Fruit fly (Drosophila melanogaster) whole organism, prepupa: Measurements from ENCODE around the gene CG31827.
"Not testable (repeated sequence)": the region's sequence is repeated elsewhere in the genome, so short reads cannot be mapped to it uniquely, and the experiment has no call there.

Experiments used
- CG11762 ChIP-seq: fragments of 200-800 bp; sonication (Bioruptor generic); optimal IDR thresholded peaks from 3 replicates; lab custom pipeline; 2016; ENCODE audit warnings: missing biosample characterization, missing genetic modification characterization; ENCODE audit not compliant: insufficient read depth
- CG1621 ChIP-seq: fragments of 200-800 bp; sonication (Bioruptor generic); optimal IDR thresholded peaks from 3 replicates; lab custom pipeline; 2018; ENCODE audit warnings: missing biosample characterization, mild to moderate bottlenecking, missing genetic modification characterization
- CG16779 ChIP-seq: fragments of 200-800 bp; sonication (Bioruptor generic); optimal IDR thresholded peaks from 3 replicates; lab custom pipeline; 2017; ENCODE audit warnings: missing biosample characterization, mild to moderate bottlenecking, missing genetic modification characterization
- CG3919 ChIP-seq: fragments of 200-800 bp; sonication (Bioruptor generic); optimal IDR thresholded peaks from 3 replicates; lab custom pipeline; 2016; ENCODE audit warnings: missing biosample characterization, missing genetic modification characterization
- CG6854 ChIP-seq: fragments of 200-800 bp; sonication (Bioruptor generic); optimal IDR thresholded peaks from 2 replicates; lab custom pipeline; 2017; ENCODE audit warnings: missing biosample characterization, mild to moderate bottlenecking, missing genetic modification characterization
- CG8632 ChIP-seq: fragments of 200-800 bp; sonication (Bioruptor generic); optimal IDR thresholded peaks from 3 replicates; lab custom pipeline; 2016; ENCODE audit warnings: missing biosample characterization, missing genetic modification characterization
- Eip78C ChIP-seq: fragments of 200-800 bp; sonication (Bioruptor generic); peaks from one replicate; lab custom pipeline; 2016; ENCODE audit warnings: missing biosample characterization, missing genetic modification characterization
- Ets96B ChIP-seq: fragments of 200-800 bp; optimal IDR thresholded peaks from 2 replicates; lab custom pipeline; 2019; ENCODE audit warnings: missing biosample characterization, mild to moderate bottlenecking, missing genetic modification characterization, moderate library complexity
- Gug ChIP-seq: fragments of 200-800 bp; sonication (Bioruptor generic); IDR thresholded peaks from 2 replicates; pipeline ENCODE4 v1.3.6; 2022; ENCODE audit warnings: missing biosample characterization, missing genetic modification characterization
- Hr38 ChIP-seq: sonication (Bioruptor generic); optimal IDR thresholded peaks from 2 replicates; lab custom pipeline; 2016; ENCODE audit warnings: missing biosample characterization, missing genetic modification characterization
- Hr4 ChIP-seq: fragments of 200-800 bp; sonication (Bioruptor generic); optimal IDR thresholded peaks from 3 replicates; lab custom pipeline; 2016; ENCODE audit warnings: missing biosample characterization, missing genetic modification characterization
- Lpt ChIP-seq: fragments of 200-800 bp; sonication (Bioruptor generic); optimal IDR thresholded peaks from 3 replicates; lab custom pipeline; 2016; ENCODE audit warnings: missing biosample characterization, missing genetic modification characterization
- Met ChIP-seq: fragments of 200-800 bp; sonication (Bioruptor generic); optimal IDR thresholded peaks from 3 replicates; lab custom pipeline; 2016; ENCODE audit warnings: missing biosample characterization, missing genetic modification characterization
- OdsH ChIP-seq: fragments of 200-800 bp; sonication (Bioruptor generic); optimal IDR thresholded peaks from 3 replicates; lab custom pipeline; 2016; ENCODE audit warnings: missing biosample characterization, missing genetic modification characterization
- Smox ChIP-seq: fragments of 200-800 bp; sonication (Bioruptor generic); optimal IDR thresholded peaks from 3 replicates; lab custom pipeline; 2016; ENCODE audit warnings: missing biosample characterization, missing genetic modification characterization
- Sox14 ChIP-seq: fragments of 200-800 bp; sonication (Bioruptor generic); optimal IDR thresholded peaks from 3 replicates; lab custom pipeline; 2016; ENCODE audit warnings: missing biosample characterization, missing genetic modification characterization
- cyc ChIP-seq: fragments of 200-800 bp; sonication (Bioruptor generic); optimal IDR thresholded peaks from 3 replicates; lab custom pipeline; 2016; ENCODE audit warnings: missing biosample characterization, missing genetic modification characterization
- fd59A ChIP-seq: fragments of 200-800 bp; sonication (Bioruptor generic); optimal IDR thresholded peaks from 2 replicates; lab custom pipeline; 2017; ENCODE audit warnings: missing biosample characterization, mild to moderate bottlenecking, missing genetic modification characterization, missing genetic modification reagents
- lz ChIP-seq: fragments of 200-800 bp; sonication (Bioruptor generic); optimal IDR thresholded peaks from 3 replicates; lab custom pipeline; 2016; ENCODE audit warnings: missing biosample characterization, missing genetic modification characterization
- net ChIP-seq: fragments of 200-800 bp; sonication (Bioruptor generic); optimal IDR thresholded peaks from 3 replicates; lab custom pipeline; 2016; ENCODE audit warnings: missing biosample characterization, missing genetic modification characterization
- spab ChIP-seq: fragments of 200-800 bp; sonication (Bioruptor generic); optimal IDR thresholded peaks from 2 replicates; lab custom pipeline; 2017; ENCODE audit warnings: missing biosample characterization, mild to moderate bottlenecking, missing genetic modification characterization, missing genetic modification reagents
- svp ChIP-seq: fragments of 200-800 bp; sonication (Bioruptor generic); peaks from one replicate; lab custom pipeline; 2016; ENCODE audit warnings: missing biosample characterization, missing genetic modification characterization
- vri ChIP-seq: fragments of 200-800 bp; sonication (Bioruptor generic); optimal IDR thresholded peaks from 3 replicates; lab custom pipeline; 2016; ENCODE audit warnings: missing biosample characterization, mild to moderate bottlenecking, missing genetic modification characterization

CG31827 gene

DNA sequence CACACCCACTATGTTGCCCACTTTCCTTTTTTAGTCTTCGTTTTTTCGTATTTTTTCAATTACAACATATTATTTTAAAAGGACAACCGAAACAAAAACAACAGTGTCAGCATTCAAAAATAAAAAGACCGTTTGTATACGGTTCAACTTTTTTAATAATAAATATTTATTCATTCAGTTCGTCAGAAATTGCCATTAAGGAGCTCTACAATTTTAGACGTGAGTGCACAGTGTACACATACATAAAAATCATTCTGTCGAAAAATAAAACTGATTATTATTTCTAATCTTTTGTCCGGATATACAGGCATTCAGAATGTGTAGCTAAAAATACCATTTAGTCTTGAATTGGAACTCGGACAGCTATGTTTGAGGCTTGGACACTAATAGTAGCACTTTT is at the start of gene CG31827:
CG31827 (plus strand) TSS at position 301 of the 400 bp plus-strand sequence.
- TF ChIP-seq lz (GFP tag; lab: Kevin White, UChicago); Hr38 (GFP tag; lab: Kevin White, UChicago); Ets96B (tag; lab: Kevin White, UChicago): not testable (repeated sequence)

DNA sequence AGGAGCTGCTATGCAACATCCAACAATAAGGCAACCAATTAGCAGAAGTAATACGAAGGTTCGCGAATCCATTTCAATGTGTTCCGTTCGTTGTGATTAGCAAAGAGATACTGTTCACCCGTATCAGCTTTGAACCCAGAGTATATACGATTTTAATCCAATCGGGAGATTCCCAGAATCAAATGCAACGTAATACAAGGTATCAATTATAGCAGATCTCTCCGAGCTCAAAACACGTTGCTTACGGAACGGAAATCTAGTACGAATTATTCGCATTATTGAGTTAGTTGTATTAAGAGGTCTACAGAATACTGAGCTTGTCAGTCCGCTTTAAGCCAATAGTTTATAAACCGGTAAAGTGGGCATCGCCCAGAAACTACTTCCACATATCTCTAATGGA is 45.6 kb upstream of the CG31827 start, which contains the start of gene CG44141:
CG44141 (minus strand) TSS at position 101 of the 400 bp plus-strand sequence.
- TF ChIP-seq Smox, Met, fd59A (GFP tag; lab: Kevin White, UChicago): not testable (repeated sequence)
- TF ChIP-seq, all 60 proteins: peak for 0; not testable (repeated sequence) for 60

DNA sequence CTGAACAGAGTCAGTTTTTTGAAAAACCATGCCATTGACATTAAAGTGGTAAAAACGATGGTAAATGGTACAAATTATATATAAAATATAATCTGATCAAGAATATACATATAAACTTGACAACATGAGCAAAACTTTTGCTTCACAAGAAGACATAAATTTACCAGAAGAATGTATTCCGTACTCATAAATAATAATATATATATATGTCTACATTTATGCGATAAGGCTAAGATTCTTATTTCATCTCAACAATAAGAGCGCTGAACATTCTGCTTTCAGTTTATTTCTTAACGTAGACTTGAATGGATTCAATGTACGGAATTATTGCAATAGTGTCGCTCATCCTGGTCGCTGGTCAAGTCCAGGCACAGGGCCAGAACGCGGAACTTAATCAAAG is 44.2 kb upstream of the CG31827 start, which contains the start of gene CG18477:
CG18477 (plus strand) TSS at position 301 of the 400 bp plus-strand sequence.
- not testable (repeated sequence) for TF ChIP-seq Lpt; cyc; net (GFP tag; lab: Kevin White, UChicago)

DNA sequence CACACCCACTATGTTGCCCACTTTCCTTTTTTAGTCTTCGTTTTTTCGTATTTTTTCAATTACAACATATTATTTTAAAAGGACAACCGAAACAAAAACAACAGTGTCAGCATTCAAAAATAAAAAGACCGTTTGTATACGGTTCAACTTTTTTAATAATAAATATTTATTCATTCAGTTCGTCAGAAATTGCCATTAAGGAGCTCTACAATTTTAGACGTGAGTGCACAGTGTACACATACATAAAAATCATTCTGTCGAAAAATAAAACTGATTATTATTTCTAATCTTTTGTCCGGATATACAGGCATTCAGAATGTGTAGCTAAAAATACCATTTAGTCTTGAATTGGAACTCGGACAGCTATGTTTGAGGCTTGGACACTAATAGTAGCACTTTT is 35.1 kb upstream of the CG31827 start, which contains the start of gene CG18478:
CG18478 (plus strand) TSS at position 301 of the 400 bp plus-strand sequence.
- not testable (repeated sequence) for TF ChIP-seq CG1621 (tag; lab: Kevin White, UChicago); Ets96B (tag; lab: Kevin White, UChicago); Eip78C (GFP tag; lab: Kevin White, UChicago)

DNA sequence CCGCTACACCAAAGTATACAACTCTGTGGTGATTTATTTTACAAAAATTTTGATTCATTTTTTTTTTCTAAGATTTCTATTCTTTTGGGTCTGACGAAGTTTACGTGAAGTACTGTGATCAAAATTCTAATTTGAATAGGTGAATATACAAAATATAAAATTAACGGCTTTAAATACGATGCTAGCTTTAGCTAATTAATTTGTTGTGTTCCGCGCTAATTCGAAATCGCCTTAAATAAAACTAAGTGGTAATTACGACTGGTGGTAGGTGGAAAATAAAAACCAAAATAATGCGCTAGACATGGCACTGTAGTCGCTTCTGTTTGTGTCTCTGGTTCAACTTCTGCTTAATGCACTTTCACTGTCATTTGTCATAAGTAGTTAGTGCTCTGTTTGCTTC is 29.0 kb upstream of the CG31827 start, which contains the start of gene CG43923:
CG43923 (minus strand) TSS at position 101 of the 400 bp plus-strand sequence.
- not testable (repeated sequence) for TF ChIP-seq CG3919, Sox14, vri (GFP tag; lab: Kevin White, UChicago)
- TF ChIP-seq, all 60 proteins: peak for 0; not testable (repeated sequence) for 60

DNA sequence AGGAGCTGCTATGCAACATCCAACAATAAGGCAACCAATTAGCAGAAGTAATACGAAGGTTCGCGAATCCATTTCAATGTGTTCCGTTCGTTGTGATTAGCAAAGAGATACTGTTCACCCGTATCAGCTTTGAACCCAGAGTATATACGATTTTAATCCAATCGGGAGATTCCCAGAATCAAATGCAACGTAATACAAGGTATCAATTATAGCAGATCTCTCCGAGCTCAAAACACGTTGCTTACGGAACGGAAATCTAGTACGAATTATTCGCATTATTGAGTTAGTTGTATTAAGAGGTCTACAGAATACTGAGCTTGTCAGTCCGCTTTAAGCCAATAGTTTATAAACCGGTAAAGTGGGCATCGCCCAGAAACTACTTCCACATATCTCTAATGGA is 10.6 kb upstream of the CG31827 start, which contains the start of gene CG44140:
CG44140 (minus strand) TSS at position 101 of the 400 bp plus-strand sequence.
- TF ChIP-seq svp (GFP tag; lab: Kevin White, UChicago); CG11762 (GFP tag; lab: Kevin White, UChicago); CG6854: not testable (repeated sequence)
- TF ChIP-seq, all 60 proteins: peak for 0; not testable (repeated sequence) for 60

DNA sequence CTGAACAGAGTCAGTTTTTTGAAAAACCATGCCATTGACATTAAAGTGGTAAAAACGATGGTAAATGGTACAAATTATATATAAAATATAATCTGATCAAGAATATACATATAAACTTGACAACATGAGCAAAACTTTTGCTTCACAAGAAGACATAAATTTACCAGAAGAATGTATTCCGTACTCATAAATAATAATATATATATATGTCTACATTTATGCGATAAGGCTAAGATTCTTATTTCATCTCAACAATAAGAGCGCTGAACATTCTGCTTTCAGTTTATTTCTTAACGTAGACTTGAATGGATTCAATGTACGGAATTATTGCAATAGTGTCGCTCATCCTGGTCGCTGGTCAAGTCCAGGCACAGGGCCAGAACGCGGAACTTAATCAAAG is 9.2 kb upstream of the CG31827 start, which contains the start of gene CG31780:
CG31780 (plus strand) TSS at position 301 of the 400 bp plus-strand sequence.
- not testable (repeated sequence) for TF ChIP-seq spab; CG16779 (tag; lab: Kevin White, UChicago); CG8632 (GFP tag; lab: Kevin White, UChicago)

DNA sequence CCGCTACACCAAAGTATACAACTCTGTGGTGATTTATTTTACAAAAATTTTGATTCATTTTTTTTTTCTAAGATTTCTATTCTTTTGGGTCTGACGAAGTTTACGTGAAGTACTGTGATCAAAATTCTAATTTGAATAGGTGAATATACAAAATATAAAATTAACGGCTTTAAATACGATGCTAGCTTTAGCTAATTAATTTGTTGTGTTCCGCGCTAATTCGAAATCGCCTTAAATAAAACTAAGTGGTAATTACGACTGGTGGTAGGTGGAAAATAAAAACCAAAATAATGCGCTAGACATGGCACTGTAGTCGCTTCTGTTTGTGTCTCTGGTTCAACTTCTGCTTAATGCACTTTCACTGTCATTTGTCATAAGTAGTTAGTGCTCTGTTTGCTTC is 6.0 kb downstream of the CG31827 start, which contains the start of gene CG43924:
CG43924 (minus strand) TSS at position 101 of the 400 bp plus-strand sequence.
- not testable (repeated sequence) for TF ChIP-seq Gug; Hr4; CG3919 (GFP tag; lab: Kevin White, UChicago)

DNA sequence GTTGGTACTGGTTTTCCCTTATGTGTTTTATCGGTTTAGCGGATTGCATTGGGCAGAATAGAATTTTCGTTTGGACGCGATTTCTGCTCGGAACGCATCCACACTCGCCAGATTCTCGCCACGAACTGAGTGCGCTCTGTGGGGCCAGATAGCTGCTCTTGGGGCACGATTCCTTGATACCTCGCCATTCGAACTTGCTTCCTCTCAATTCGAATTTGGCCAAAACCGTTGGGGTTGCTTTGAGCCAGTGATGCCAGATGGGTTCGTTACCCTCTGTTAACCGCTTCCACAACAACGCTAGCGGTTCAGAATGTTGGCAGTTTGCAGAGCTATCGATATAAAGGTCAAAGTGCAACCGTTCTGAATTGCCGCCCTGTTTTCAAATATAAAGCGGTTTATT is 13.2 kb downstream of the CG31827 start, which contains the start of gene stol:
stol (minus strand) TSS at position 101 of the 400 bp plus-strand sequence.
- not testable (repeated sequence) for TF ChIP-seq fd59A (GFP tag; lab: Kevin White, UChicago); CG6854; OdsH (GFP tag; lab: Kevin White, UChicago)
